Fruit fly (Drosophila melanogaster) whole organism, embryonic: ENCODE data around the gene Ptp36E.

ENCODE experiments used
- Asciz ChIP-seq: fragments of 200-800 bp; sonication (Bioruptor generic); optimal IDR thresholded peaks from 2 replicates; lab custom pipeline; 2017; ENCODE audit warnings: missing biosample characterization, mild to moderate bottlenecking, missing genetic modification characterization, missing genetic modification reagents
- B-H1 ChIP-seq: fragments of 200-800 bp; sonication (Bioruptor generic); IDR thresholded peaks from 3 replicates; pipeline ENCODE4 v1.3.6; 2022; ENCODE audit warnings: missing biosample characterization, missing genetic modification characterization
- Bteb2 ChIP-seq: fragments of 200-800 bp; sonication (Bioruptor generic); optimal IDR thresholded peaks from 2 replicates; lab custom pipeline; 2016; ENCODE audit warnings: missing biosample characterization, missing genetic modification characterization
- CG10321 ChIP-seq: fragments of 200-800 bp; sonication (Bioruptor generic); IDR thresholded peaks from 2 replicates; pipeline ENCODE4 v1.3.6; 2022; ENCODE audit warnings: missing biosample characterization, missing genetic modification characterization
- CG11560 ChIP-seq: fragments of 200-800 bp; sonication (Bioruptor generic); IDR thresholded peaks from 3 replicates; pipeline ENCODE4 v1.3.6; 2022; ENCODE audit warnings: missing biosample characterization, missing genetic modification characterization
- CG12104 ChIP-seq: fragments of 200-800 bp; sonication (Bioruptor generic); optimal IDR thresholded peaks from 3 replicates; lab custom pipeline; 2016; ENCODE audit warnings: missing biosample characterization, missing genetic modification characterization
- CG12155 ChIP-seq: fragments of 200-800 bp; sonication (Bioruptor generic); optimal IDR thresholded peaks from 3 replicates; lab custom pipeline; 2016; ENCODE audit warnings: missing biosample characterization, missing genetic modification characterization
- CG12391 ChIP-seq: fragments of 200-800 bp; sonication (Bioruptor generic); optimal IDR thresholded peaks from 3 replicates; lab custom pipeline; 2018; ENCODE audit warnings: missing biosample characterization, mild to moderate bottlenecking, missing genetic modification characterization, moderate library complexity
- CG13123 ChIP-seq: fragments of 200-800 bp; sonication (Bioruptor generic); optimal IDR thresholded peaks from 2 replicates; lab custom pipeline; 2016; ENCODE audit warnings: missing biosample characterization, missing genetic modification characterization
- CG1602 ChIP-seq: fragments of 200-800 bp; sonication (Bioruptor generic); optimal IDR thresholded peaks from 3 replicates; lab custom pipeline; 2016; ENCODE audit warnings: missing biosample characterization, missing genetic modification characterization
- CG1647 ChIP-seq: fragments of 200-800 bp; sonication (Bioruptor generic); optimal IDR thresholded peaks from 3 replicates; lab custom pipeline; 2016; ENCODE audit warnings: missing biosample characterization, missing genetic modification characterization
- CG2199 ChIP-seq: fragments of 200-800 bp; sonication (Bioruptor generic); IDR thresholded peaks from 3 replicates; pipeline ENCODE4 v1.3.6; 2022; ENCODE audit warnings: missing biosample characterization, missing genetic modification characterization
- CG31388 ChIP-seq: fragments of 200-800 bp; sonication (Bioruptor generic); optimal IDR thresholded peaks from 2 replicates; lab custom pipeline; 2016; ENCODE audit warnings: missing biosample characterization, missing genetic modification characterization
- CG32772 ChIP-seq: fragments of 200-800 bp; sonication (Bioruptor generic); IDR thresholded peaks from 2 replicates; pipeline ENCODE4 v1.3.6; 2022; ENCODE audit warnings: missing biosample characterization, missing genetic modification characterization
- CG3847 ChIP-seq: fragments of 200-800 bp; sonication (Bioruptor generic); IDR thresholded peaks from 2 replicates; pipeline ENCODE4 v1.3.6; 2022; ENCODE audit warnings: missing biosample characterization, missing genetic modification characterization
- CG42726 ChIP-seq: fragments of 200-800 bp; sonication (Bioruptor generic); IDR thresholded peaks from 2 replicates; pipeline ENCODE4 v1.3.6; 2022; ENCODE audit warnings: missing biosample characterization, missing genetic modification characterization; ENCODE audit not compliant: partially characterized antibody
- CG4707 ChIP-seq: fragments of 200-800 bp; sonication (Bioruptor generic); optimal IDR thresholded peaks from 2 replicates; lab custom pipeline; 2018; ENCODE audit warnings: missing biosample characterization, mild to moderate bottlenecking, missing genetic modification characterization, moderate library complexity
- CG6272 ChIP-seq: fragments of 200-800 bp; sonication (Bioruptor generic); IDR thresholded peaks from 2 replicates; pipeline ENCODE4 v1.3.6; 2022; ENCODE audit warnings: missing biosample characterization, missing genetic modification characterization
- CG6654 ChIP-seq: fragments of 200-800 bp; sonication (Bioruptor generic); optimal IDR thresholded peaks from 2 replicates; lab custom pipeline; 2017; ENCODE audit warnings: missing biosample characterization, mild to moderate bottlenecking, missing genetic modification characterization
- CG8388 ChIP-seq: fragments of 200-800 bp; sonication (Bioruptor generic); optimal IDR thresholded peaks from 2 replicates; lab custom pipeline; 2019; ENCODE audit warnings: missing biosample characterization, mild to moderate bottlenecking, missing genetic modification characterization, moderate library complexity
- CG8944 ChIP-seq: fragments of 200-800 bp; sonication (Bioruptor generic); optimal IDR thresholded peaks from 3 replicates; lab custom pipeline; 2016; ENCODE audit warnings: missing biosample characterization, missing genetic modification characterization
- Dbx ChIP-seq: fragments of 200-800 bp; sonication (Bioruptor generic); IDR thresholded peaks from 3 replicates; pipeline ENCODE4 v1.3.6; 2022; ENCODE audit warnings: missing biosample characterization, missing genetic modification characterization
- Dp ChIP-seq: fragments of 200-800 bp; sonication (Bioruptor generic); optimal IDR thresholded peaks from 2 replicates; lab custom pipeline; 2018; ENCODE audit warnings: missing biosample characterization, mild to moderate bottlenecking, missing genetic modification characterization, moderate library complexity
- Dref ChIP-seq: fragments of 200-800 bp; sonication (Bioruptor generic); IDR thresholded peaks from 2 replicates; pipeline ENCODE4 v1.3.6; 2022; ENCODE audit warnings: missing biosample characterization, missing genetic modification characterization
- Hr39 ChIP-seq: fragments of >200 bp; optimal IDR thresholded peaks from 2 replicates; lab custom pipeline; 2017
- Myb ChIP-seq: fragments of 200-800 bp; sonication (Bioruptor generic); optimal IDR thresholded peaks from 2 replicates; lab custom pipeline; 2016; ENCODE audit warnings: missing biosample characterization, missing genetic modification characterization
- Oaz ChIP-seq: fragments of 200-800 bp; sonication (Bioruptor generic); IDR thresholded peaks from 2 replicates; pipeline ENCODE4 v1.3.6; 2022; ENCODE audit warnings: missing biosample characterization, missing genetic modification characterization
- Xrp1 ChIP-seq: fragments of 200-800 bp; sonication (Bioruptor generic); IDR thresholded peaks from 2 replicates; pipeline ENCODE4 v1.3.6; 2022; ENCODE audit warnings: missing biosample characterization, missing genetic modification characterization
- chn ChIP-seq: fragments of 200-800 bp; sonication (Bioruptor generic); optimal IDR thresholded peaks from 2 replicates; lab custom pipeline; 2016; ENCODE audit warnings: missing biosample characterization, missing genetic modification characterization
- crc ChIP-seq: fragments of 200-800 bp; sonication (Bioruptor generic); optimal IDR thresholded peaks from 2 replicates; lab custom pipeline; 2016; ENCODE audit warnings: missing biosample characterization, missing genetic modification characterization
- crol ChIP-seq: fragments of 200-800 bp; sonication (Bioruptor generic); IDR thresholded peaks from 2 replicates; pipeline ENCODE4 v1.3.6; 2022; ENCODE audit warnings: missing biosample characterization, missing genetic modification characterization
- dm ChIP-seq: fragments of 200-800 bp; sonication (Bioruptor generic); optimal IDR thresholded peaks from 3 replicates; lab custom pipeline; 2016; ENCODE audit warnings: missing biosample characterization, missing genetic modification characterization
- dmrt11E ChIP-seq: fragments of 200-800 bp; sonication (Bioruptor generic); optimal IDR thresholded peaks from 3 replicates; lab custom pipeline; 2018; ENCODE audit warnings: missing biosample characterization, mild to moderate bottlenecking, missing genetic modification characterization, moderate library complexity
- dpn ChIP-seq, 2 experiments: fragments of 200-800 bp; sonication (Bioruptor generic); optimal IDR thresholded peaks; 3 replicates each; lab custom pipeline; 2016; ENCODE audit warnings: missing biosample characterization in 2 of 2, missing genetic modification characterization in 2 of 2
- esg ChIP-seq: fragments of 200-800 bp; sonication (Bioruptor generic); conservative IDR thresholded peaks from 2 replicates; pipeline ENCODE4 v1.3.6; 2022; ENCODE audit warnings: missing biosample characterization, missing genetic modification characterization
- eve ChIP-seq, 2 experiments: fragments of >200 bp; optimal IDR thresholded peaks; 2 replicates each; lab custom pipeline; 2017; ENCODE audit warnings: missing biosample characterization in 2 of 2, missing genetic modification characterization in 2 of 2
- gce ChIP-seq: fragments of 200-800 bp; sonication (Bioruptor generic); IDR thresholded peaks from 3 replicates; pipeline ENCODE4 v1.3.6; 2022; ENCODE audit warnings: missing biosample characterization, missing genetic modification characterization
- gsb ChIP-seq: fragments of 200-800 bp; sonication (Bioruptor generic); IDR thresholded peaks from 2 replicates; pipeline ENCODE4 v1.3.6; 2022; ENCODE audit warnings: missing biosample characterization, missing genetic modification characterization
- gt ChIP-seq: fragments of 200-800 bp; sonication (Bioruptor generic); IDR thresholded peaks from 2 replicates; pipeline ENCODE4 v1.3.6; 2022; ENCODE audit warnings: missing biosample characterization, missing genetic modification characterization
- insv ChIP-seq, 2 experiments: fragments of 200-800 bp; sonication (Bioruptor generic); optimal IDR thresholded peaks; 3 replicates each; lab custom pipeline; 2016 to 2018; ENCODE audit warnings: missing biosample characterization in 2 of 2, missing genetic modification characterization in 2 of 2
- kah ChIP-seq: fragments of 200-800 bp; sonication (Bioruptor generic); optimal IDR thresholded peaks from 2 replicates; lab custom pipeline; 2018; ENCODE audit warnings: missing biosample characterization, mild to moderate bottlenecking, missing genetic modification characterization
- ken ChIP-seq: fragments of 200-800 bp; sonication (Bioruptor generic); IDR thresholded peaks from 3 replicates; pipeline ENCODE4 v1.3.6; 2022; ENCODE audit warnings: missing biosample characterization, missing genetic modification characterization
- lmd ChIP-seq: fragments of 200-800 bp; sonication (Bioruptor generic); IDR thresholded peaks from 2 replicates; pipeline ENCODE4 v1.3.6; 2022; ENCODE audit warnings: missing biosample characterization, missing genetic modification characterization
- maf-S ChIP-seq: fragments of 200-800 bp; sonication (Bioruptor generic); optimal IDR thresholded peaks from 2 replicates; lab custom pipeline; 2016; ENCODE audit warnings: missing biosample characterization, missing genetic modification characterization
- pb ChIP-seq: fragments of 200-800 bp; sonication (Bioruptor generic); optimal IDR thresholded peaks from 3 replicates; lab custom pipeline; 2016; ENCODE audit warnings: missing biosample characterization, missing genetic modification characterization
- peb ChIP-seq: fragments of 200-800 bp; sonication (Bioruptor generic); IDR thresholded peaks from 2 replicates; pipeline ENCODE4 v1.3.6; 2022; ENCODE audit warnings: missing biosample characterization, missing genetic modification characterization
- phol ChIP-seq: fragments of 200-800 bp; sonication (Bioruptor generic); optimal IDR thresholded peaks from 3 replicates; lab custom pipeline; 2018; ENCODE audit warnings: missing biosample characterization, mild to moderate bottlenecking, missing genetic modification characterization, moderate library complexity
- ranshi ChIP-seq: fragments of 200-800 bp; sonication (Bioruptor generic); IDR thresholded peaks from 2 replicates; pipeline ENCODE4 v1.3.6; 2022; ENCODE audit warnings: missing biosample characterization, missing genetic modification characterization
- slp2 ChIP-seq: fragments of 200-800 bp; sonication (Bioruptor generic); optimal IDR thresholded peaks from 2 replicates; lab custom pipeline; 2016; ENCODE audit warnings: missing biosample characterization, missing genetic modification characterization
- vnd ChIP-seq: fragments of 200-800 bp; sonication (Bioruptor generic); IDR thresholded peaks from 3 replicates; pipeline ENCODE4 v1.3.6; 2022; ENCODE audit warnings: missing biosample characterization, missing genetic modification characterization; ENCODE audit not compliant: partially characterized antibody
- z ChIP-seq: fragments of 200-800 bp; sonication (Bioruptor generic); IDR thresholded peaks from 3 replicates; pipeline ENCODE4 v1.3.6; 2022; ENCODE audit warnings: missing biosample characterization, missing genetic modification characterization

The Ptp36E gene

DNA sequence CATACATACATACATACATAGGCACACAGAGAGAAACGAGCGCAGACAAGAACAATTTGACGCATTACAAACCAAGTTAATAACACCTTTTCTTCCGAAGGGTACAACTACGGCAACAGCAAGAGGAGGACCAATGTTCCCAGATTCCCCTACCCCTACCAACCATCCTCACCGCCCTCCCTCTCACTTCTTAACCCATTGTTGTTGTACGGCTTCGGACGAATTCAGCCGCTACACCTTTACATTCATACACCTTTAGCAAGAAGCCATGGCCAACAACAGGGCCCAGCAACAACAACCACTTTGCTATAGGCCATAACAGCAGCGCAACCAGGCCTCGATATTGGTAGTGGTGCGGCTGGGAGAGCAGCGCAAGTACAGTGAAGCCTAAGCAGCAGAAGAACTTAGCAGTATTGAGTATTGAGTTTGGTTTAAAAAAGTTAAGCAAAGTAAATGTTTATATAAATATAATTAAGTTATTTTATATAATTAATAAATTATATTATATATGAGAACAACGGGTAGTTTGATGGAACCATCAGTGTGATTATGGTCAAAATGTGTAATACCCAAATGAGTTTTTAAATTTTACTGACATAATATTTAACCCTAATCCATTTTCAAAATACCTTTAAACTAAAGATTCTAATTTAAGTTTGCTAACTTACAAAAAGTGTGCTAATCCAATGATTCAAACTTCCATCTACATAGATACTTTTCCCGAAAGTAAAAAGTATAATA, 34.2 kb downstream of the Ptp36E start (continued):
- TF ChIP-seq phol (tag; lab: Kevin White, UChicago) (no peak), dpn (GFP tag; optimal IDR thresholded peaks at IDR 0.05; lab: Kevin White, UChicago) (peak; percentile 8 to 41), Myb (GFP tag; lab: Kevin White, UChicago) (no peak), esg (GFP tag; lab: Robert Waterston, UW) (no peak; the same call in 1 of the 2 replicates), gsb (no peak), CG42726 (GFP tag; lab: Robert Waterston, UW) (no peak), CG8388 (GFP tag; lab: Kevin White, UChicago) (no peak), CG8944 (GFP tag; lab: Kevin White, UChicago) (no peak), CG3847 (no peak), CG10321 (no peak), eve (GFP tag; optimal IDR thresholded peaks at IDR 0.05; lab: Kevin White, UChicago) (no peak), gce (0 out of 3 replicates have a peak, but pooled peaks have one; percentile 5), CG12155 (GFP tag; lab: Kevin White, UChicago) (no peak), pb (GFP tag; lab: Kevin White, UChicago) (no peak), CG1602 (no peak), peb (no peak), crol (peak; percentile 89), dmrt11E (peak; percentile 2), CG12104 (no peak), Dbx (GFP tag; lab: Robert Waterston, UW) (peak; percentile 59; the same call in 2 of the 3 replicates), CG1647 (GFP tag; lab: Kevin White, UChicago) (no peak), dm (no peak), CG13123 (GFP tag; lab: Kevin White, UChicago) (no peak), Dref (GFP tag; lab: Robert Waterston, UW) (no peak), CG32772 (GFP tag; lab: Robert Waterston, UW) (no peak; the same call in 1 of the 2 replicates), gt (GFP tag; lab: Robert Waterston, UW) (no peak), chn (peak; percentile 55), Oaz (GFP tag; lab: Robert Waterston, UW) (no peak), ranshi (GFP tag; lab: Robert Waterston, UW) (peak; percentile 51; the same call in 1 of the 2 replicates), CG12391 (tag; lab: Kevin White, UChicago) (peak; percentile 0), lmd (peak; percentile 42; the same call in 1 of the 2 replicates), slp2 (GFP tag; lab: Kevin White, UChicago) (no peak), Hr39 (no peak), Bteb2 (no peak), CG6654 (GFP tag; lab: Kevin White, UChicago) (no peak), CG6272 (no peak), CG31388 (GFP tag; lab: Kevin White, UChicago) (no peak), z (peak; percentile 50; the same call in 1 of the 3 replicates), Asciz (GFP tag; lab: Kevin White, UChicago) (no peak), CG2199 (GFP tag; lab: Robert Waterston, UW) (peak; percentile 60; the same call in 1 of the 3 replicates), CG11560 (tag; lab: Robert Waterston, UW) (no peak), B-H1 (no peak; the same call in 2 of the 3 replicates), CG4707 (GFP tag; lab: Kevin White, UChicago) (no peak), vnd (GFP tag; lab: Robert Waterston, UW) (no peak), ken (0 out of 3 replicates have a peak, but pooled peaks have one; percentile 34), kah (no peak), insv (GFP tag; optimal IDR thresholded peaks at IDR 0.05; lab: Kevin White, UChicago) (peak in 1 of 2 experiments; percentile 5), maf-S (GFP tag; lab: Kevin White, UChicago) (no peak), Xrp1 (GFP tag; lab: Robert Waterston, UW) (peak; percentile 32; the same call in 1 of the 2 replicates), crc (GFP tag; lab: Kevin White, UChicago) (no peak), Dp (GFP tag; lab: Kevin White, UChicago) (no peak)
